Worm (Caenorhabditis elegans) whole organism, L4/young adult: ENCODE data around the gene C04H4.1.

Experiments used
- W03F9.2 ChIP-seq: fragments of 150-350 bp; optimal IDR thresholded peaks from 2 replicates; lab custom pipeline; 2014; ENCODE audit warnings: missing biosample characterization, missing genetic modification characterization
- dao-5 ChIP-seq: sonication (generic microtip); optimal IDR thresholded peaks from 2 replicates; lab custom pipeline; 2016; ENCODE audit warnings: missing genotype, missing genetic modification characterization, moderate library complexity, missing compliant biosample characterization
- him-1 ChIP-seq: sonication (generic microtip); optimal IDR thresholded peaks from 2 replicates; lab custom pipeline; 2016; ENCODE audit warnings: missing genotype, missing genetic modification reagents, missing genetic modification characterization, missing compliant biosample characterization

ce11 chrII:7946830-7947425, 11.7 kb upstream of the C04H4.1 start, which contains the start of gene ZK669.5:
- TF ChIP-seq W03F9.2 (tag; lab: Kevin White, UChicago) (no peak), dao-5 (tag; lab: Kevin White, UChicago) (no peak), him-1 (no peak)
